Worm (Caenorhabditis elegans) whole organism, L4/young adult: Measurements from ENCODE around the gene dnj-18.
A peak's percentile ranks its signal among the peaks of the same experiment; 100 is the strongest.

Experiments
- dao-5 ChIP-seq: sonication (generic microtip); optimal IDR thresholded peaks from 2 replicates; lab custom pipeline; 2016; ENCODE audit warnings: missing genotype, missing genetic modification characterization, moderate library complexity, missing compliant biosample characterization
- him-1 ChIP-seq: sonication (generic microtip); optimal IDR thresholded peaks from 2 replicates; lab custom pipeline; 2016; ENCODE audit warnings: missing genotype, missing genetic modification reagents, missing genetic modification characterization, missing compliant biosample characterization

- TF ChIP-seq him-1 (tag; lab: Kevin White, UChicago) (peak; percentile 13), dao-5 (tag; lab: Kevin White, UChicago) (no peak)
These were observed 26.0 kb downstream of the dnj-18 start for ce11 chrIII:4723922-4724321.
